Worm (Caenorhabditis elegans) whole organism, L3 larva: ENCODE measurements around the gene K12H6.2.

Source experiments
- R02D3.7 ChIP-seq: fragments of 150-350 bp; optimal IDR thresholded peaks from 2 replicates; lab custom pipeline; 2014; ENCODE audit warnings: missing biosample characterization, missing genetic modification characterization
- aly-2 ChIP-seq: fragments of 150-350 bp; optimal IDR thresholded peaks from 2 replicates; lab custom pipeline; 2014; ENCODE audit warnings: missing biosample characterization, missing genetic modification characterization
- ama-1 ChIP-seq: fragments of 150-350 bp; optimal IDR thresholded peaks from 2 replicates; lab custom pipeline; 2018
- ceh-28 ChIP-seq: fragments of 150-350 bp; optimal IDR thresholded peaks from 2 replicates; lab custom pipeline; 2014; ENCODE audit warnings: missing biosample characterization, missing genetic modification reagents, missing genetic modification characterization
- ceh-82 ChIP-seq: fragments of 150-350 bp; optimal IDR thresholded peaks from 2 replicates; lab custom pipeline; 2014; ENCODE audit warnings: missing biosample characterization, missing genetic modification characterization
- ceh-9 ChIP-seq: sonication (generic microtip); optimal IDR thresholded peaks from 2 replicates; lab custom pipeline; 2018; ENCODE audit warnings: missing biosample characterization, missing genetic modification characterization
- daf-12 ChIP-seq: fragments of 150-350 bp; optimal IDR thresholded peaks from 2 replicates; lab custom pipeline; 2014; ENCODE audit warnings: missing biosample characterization, missing genetic modification reagents, missing genetic modification characterization
- egl-27 ChIP-seq: sonication (generic microtip); optimal IDR thresholded peaks from 4 replicates; lab custom pipeline; 2017; ENCODE audit warnings: missing biosample characterization, missing genetic modification reagents, missing genetic modification characterization
- egl-5 ChIP-seq: fragments of 150-350 bp; optimal IDR thresholded peaks from 2 replicates; lab custom pipeline; 2017; ENCODE audit warnings: missing biosample characterization, missing genetic modification reagents, missing genetic modification characterization, inconsistent platforms
- elt-1 ChIP-seq: fragments of 150-350 bp; optimal IDR thresholded peaks from 2 replicates; lab custom pipeline; 2014; ENCODE audit warnings: missing biosample characterization, missing genetic modification characterization
- elt-2 ChIP-seq: sonication (generic microtip); optimal IDR thresholded peaks from 2 replicates; lab custom pipeline; 2016; ENCODE audit warnings: missing genetic modification reagents, mild to moderate bottlenecking, missing genetic modification characterization, missing compliant biosample characterization
- elt-3 ChIP-seq, 3 experiments: fragments of 150-350 bp in 1 of 3; sonication (generic microtip) in 2 of 3; optimal IDR thresholded peaks; 2 replicates in 2 of 3; 4 replicates in 1 of 3; lab custom pipeline; 2014 to 2017; ENCODE audit warnings: missing biosample characterization in 3 of 3, missing genetic modification characterization in 3 of 3
- eor-1 ChIP-seq, 2 experiments: fragments of 150-350 bp; optimal IDR thresholded peaks; 2 replicates each; lab custom pipeline; 2014 to 2018; ENCODE audit warnings: missing biosample characterization in 2 of 2, missing genetic modification characterization in 2 of 2
- fkh-10 ChIP-seq: sonication (generic microtip); optimal IDR thresholded peaks from 2 replicates; lab custom pipeline; 2017; ENCODE audit warnings: missing biosample characterization, missing genetic modification reagents, missing genetic modification characterization
- fkh-2 ChIP-seq: fragments of 150-350 bp; optimal IDR thresholded peaks from 2 replicates; lab custom pipeline; 2014; ENCODE audit warnings: missing biosample characterization, missing genetic modification reagents, missing genetic modification characterization
- hmg-11 ChIP-seq: sonication (generic microtip); optimal IDR thresholded peaks from 2 replicates; lab custom pipeline; 2016; ENCODE audit warnings: missing genetic modification characterization, missing compliant biosample characterization
- jun-1 ChIP-seq: fragments of 150-350 bp; optimal IDR thresholded peaks from 2 replicates; lab custom pipeline; 2014; ENCODE audit warnings: missing biosample characterization, missing genetic modification reagents, missing genetic modification characterization
- lin-15B ChIP-seq: fragments of 150-350 bp; optimal IDR thresholded peaks from 2 replicates; lab custom pipeline; 2014; ENCODE audit warnings: missing biosample characterization, missing genetic modification characterization
- lin-39 ChIP-seq: fragments of 150-350 bp; optimal IDR thresholded peaks from 2 replicates; lab custom pipeline; 2018; ENCODE audit warnings: missing biosample characterization, missing genetic modification reagents, missing genetic modification characterization
- mdl-1 ChIP-seq: fragments of 150-350 bp; optimal IDR thresholded peaks from 2 replicates; lab custom pipeline; 2014; ENCODE audit warnings: missing biosample characterization, missing genetic modification characterization
- nfya-1 ChIP-seq: sonication (generic microtip); optimal IDR thresholded peaks from 2 replicates; lab custom pipeline; 2017; ENCODE audit warnings: missing genetic modification characterization, mild to moderate bottlenecking, missing compliant biosample characterization, antibody characterized with exemption, moderate library complexity; ENCODE audit not compliant: insufficient read depth
- nhr-11 ChIP-seq: fragments of 150-350 bp; optimal IDR thresholded peaks from 2 replicates; lab custom pipeline; 2014; ENCODE audit warnings: missing biosample characterization, missing genetic modification characterization
- nhr-23 ChIP-seq: fragments of 150-350 bp; optimal IDR thresholded peaks from 2 replicates; lab custom pipeline; 2014; ENCODE audit warnings: missing biosample characterization, missing genetic modification reagents, missing genetic modification characterization
- nhr-237 ChIP-seq: fragments of 150-350 bp; optimal IDR thresholded peaks from 2 replicates; lab custom pipeline; 2014; ENCODE audit warnings: missing biosample characterization, missing genetic modification characterization
- nhr-25 ChIP-seq: sonication (generic microtip); optimal IDR thresholded peaks from 2 replicates; lab custom pipeline; 2017; ENCODE audit warnings: missing biosample characterization, missing genetic modification characterization
- nhr-28 ChIP-seq: fragments of 150-350 bp; optimal IDR thresholded peaks from 2 replicates; lab custom pipeline; 2014; ENCODE audit warnings: missing biosample characterization, missing genetic modification characterization
- nhr-43 ChIP-seq: sonication (generic microtip); optimal IDR thresholded peaks from 2 replicates; lab custom pipeline; 2016; ENCODE audit warnings: mild to moderate bottlenecking, missing genetic modification characterization, missing compliant biosample characterization; ENCODE audit not compliant: poor library complexity, severe bottlenecking
- nhr-67 ChIP-seq: fragments of 150-350 bp; optimal IDR thresholded peaks from 2 replicates; lab custom pipeline; 2014; ENCODE audit warnings: missing biosample characterization, missing genetic modification characterization
- nhr-76 ChIP-seq: fragments of 150-350 bp; sonication (generic microtip); optimal IDR thresholded peaks from 5 replicates; lab custom pipeline; 2014; ENCODE audit warnings: missing biosample characterization, missing genetic modification characterization
- pha-4 ChIP-seq: fragments of 150-350 bp; optimal IDR thresholded peaks from 2 replicates; lab custom pipeline; 2014; ENCODE audit warnings: missing biosample characterization, missing genetic modification reagents, missing genetic modification characterization
- pqm-1 ChIP-seq: fragments of 150-350 bp; optimal IDR thresholded peaks from 2 replicates; lab custom pipeline; 2017; ENCODE audit warnings: missing biosample characterization, missing genetic modification characterization, inconsistent platforms
- sea-2 ChIP-seq: fragments of 150-350 bp; sonication (generic microtip); optimal IDR thresholded peaks from 4 replicates; lab custom pipeline; 2014; ENCODE audit warnings: missing biosample characterization, missing genetic modification reagents, missing genetic modification characterization
- skn-1 ChIP-seq: fragments of 150-350 bp; optimal IDR thresholded peaks from 2 replicates; lab custom pipeline; 2014; ENCODE audit warnings: missing biosample characterization, missing genetic modification characterization
- snpc-4 ChIP-seq: fragments of 150-350 bp; optimal IDR thresholded peaks from 2 replicates; lab custom pipeline; 2014; ENCODE audit warnings: missing biosample characterization, missing genetic modification characterization
- tbx-2 ChIP-seq: sonication (generic microtip); optimal IDR thresholded peaks from 2 replicates; lab custom pipeline; 2016; ENCODE audit warnings: mild to moderate bottlenecking, missing genetic modification characterization, missing compliant biosample characterization
- unc-39 ChIP-seq: sonication (generic microtip); optimal IDR thresholded peaks from 4 replicates; lab custom pipeline; 2017; ENCODE audit warnings: missing biosample characterization, missing genetic modification characterization
- unc-62 ChIP-seq: fragments of 150-350 bp; sonication (generic microtip); optimal IDR thresholded peaks from 4 replicates; lab custom pipeline; 2014; ENCODE audit warnings: missing biosample characterization, missing genetic modification reagents, missing genetic modification characterization
- zag-1 ChIP-seq: fragments of 150-350 bp; optimal IDR thresholded peaks from 2 replicates; lab custom pipeline; 2014; ENCODE audit warnings: missing biosample characterization, missing genetic modification characterization
- ztf-11 ChIP-seq: fragments of 150-350 bp; optimal IDR thresholded peaks from 2 replicates; lab custom pipeline; 2014; ENCODE audit warnings: missing biosample characterization, missing genetic modification characterization
- ztf-4 ChIP-seq: fragments of 150-350 bp; optimal IDR thresholded peaks from 2 replicates; lab custom pipeline; 2014; ENCODE audit warnings: missing biosample characterization, missing genetic modification characterization

The K12H6.2 gene

ce11 chrII:2801764-2802163 is 13.6 kb downstream of the K12H6.2 start:
- TF ChIP-seq pqm-1: no peak

DNA sequence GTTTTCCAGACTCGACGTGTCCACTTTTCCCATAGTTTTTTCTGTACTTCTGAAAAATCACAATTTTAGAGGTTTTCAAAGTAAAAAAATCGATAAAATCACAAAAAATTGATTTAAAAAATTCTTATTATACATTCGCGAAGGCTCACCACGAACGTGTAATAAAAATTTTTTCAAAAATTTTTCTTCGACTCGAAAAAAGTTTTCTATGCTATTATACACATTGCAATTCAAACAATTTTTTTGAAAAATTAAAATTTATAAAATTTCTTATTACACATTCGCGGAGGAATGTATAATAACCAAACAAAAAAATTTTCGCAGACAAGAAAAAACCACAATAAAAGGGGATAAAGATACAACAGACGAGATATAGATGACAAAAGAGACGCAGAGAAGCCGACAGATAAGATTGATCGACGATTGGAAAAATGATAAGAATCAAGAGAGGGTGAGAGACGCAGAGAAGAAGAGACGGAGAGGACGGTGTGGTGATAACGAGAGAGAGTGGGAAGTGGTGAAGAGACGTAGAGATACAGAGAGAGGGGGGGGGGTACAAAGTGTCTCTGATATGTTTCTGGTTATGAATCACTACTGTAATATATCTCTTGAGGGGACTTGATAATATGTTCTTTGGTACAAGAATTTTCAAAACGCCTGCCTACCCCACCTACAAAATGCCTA is 14.7 kb downstream of the K12H6.2 start, which contains the start of gene nhr-119:
nhr-119 (minus strand) TSS at position 51 of the 684 bp plus-strand sequence.
- no peak for TF ChIP-seq mdl-1
- no peak for TF ChIP-seq nhr-28 (tag; lab: Kevin White, UChicago)
- no peak for TF ChIP-seq fkh-2 (tag; lab: Kevin White, UChicago)
- no peak for TF ChIP-seq daf-12 (tag; lab: Kevin White, UChicago)
- peak; percentile 11 for TF ChIP-seq unc-62
- no peak for TF ChIP-seq nhr-76 (tag; lab: Kevin White, UChicago)
- TF ChIP-seq tbx-2 (tag; lab: Kevin White, UChicago): no peak
- TF ChIP-seq eor-1 (tag; optimal IDR thresholded peaks at IDR 0.05; lab: Kevin White, UChicago): no peak
- TF ChIP-seq elt-1 (tag; lab: Kevin White, UChicago): peak; percentile 74
- peak; percentile 92 for TF ChIP-seq pqm-1
- TF ChIP-seq nhr-23 (tag; lab: Kevin White, UChicago): peak; percentile 92
- no peak for TF ChIP-seq fkh-10 (GFP tag; lab: Kevin White, UChicago)
- TF ChIP-seq nhr-11: peak; percentile 19
- peak; percentile 48 for TF ChIP-seq R02D3.7 (tag; lab: Kevin White, UChicago)
- peak; percentile 96 for TF ChIP-seq elt-2
- TF ChIP-seq skn-1: peak; percentile 20
- TF ChIP-seq nfya-1 (tag; lab: Kevin White, UChicago): peak; percentile 65
- peak; percentile 10 for TF ChIP-seq lin-15B (tag; lab: Kevin White, UChicago)
- TF ChIP-seq jun-1: peak; percentile 81
- no peak for TF ChIP-seq zag-1 (tag; lab: Kevin White, UChicago)
- peak; percentile 85 for TF ChIP-seq nhr-25
- TF ChIP-seq lin-39 (tag; lab: Kevin White, UChicago): no peak
- no peak for TF ChIP-seq nhr-237
- no peak for TF ChIP-seq unc-39 (tag; lab: Kevin White, UChicago)
- TF ChIP-seq ama-1 (lab: Kevin White, UChicago): no peak
- TF ChIP-seq ztf-11 (tag; lab: Kevin White, UChicago): no peak
- peak; percentile 31 for TF ChIP-seq pha-4 (tag; lab: Kevin White, UChicago)
- peak; percentile 90 for TF ChIP-seq ceh-28 (tag; lab: Kevin White, UChicago)
- no peak for TF ChIP-seq snpc-4
- TF ChIP-seq ceh-9 (tag; lab: Kevin White, UChicago): no peak
- no peak for TF ChIP-seq ztf-4
- peak; percentile 93 for TF ChIP-seq nhr-43
- peak in 2 of 3 experiments; percentile 74 to 92 for TF ChIP-seq elt-3 (tag; optimal IDR thresholded peaks at IDR 0.05; lab: Kevin White, UChicago)

DNA sequence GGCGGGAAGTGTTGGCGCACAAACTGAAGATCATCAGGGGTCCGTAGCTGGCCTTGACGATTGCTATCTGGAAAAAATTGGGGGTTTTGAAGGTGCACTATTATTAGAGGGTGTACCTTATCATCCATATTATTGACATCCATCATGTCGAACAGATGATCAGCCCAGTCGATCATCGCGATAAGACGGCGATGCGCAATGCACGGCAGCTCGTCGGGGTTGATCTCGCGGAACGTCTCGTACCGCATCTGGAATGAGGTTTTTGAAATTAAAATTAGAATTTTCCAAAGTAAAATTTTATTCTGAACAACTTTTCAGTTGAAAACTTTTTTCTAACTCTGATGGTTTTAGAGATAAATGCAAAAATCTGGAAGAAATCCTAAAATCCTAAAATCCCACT is 17.4 kb downstream of the K12H6.2 start:
- TF ChIP-seq nhr-67 (tag; lab: Kevin White, UChicago) (no peak), egl-27 (tag; lab: Kevin White, UChicago) (no peak), nfya-1 (tag; lab: Kevin White, UChicago) (no peak), ztf-11 (tag; lab: Kevin White, UChicago) (no peak)
- TF ChIP-seq, all 47 proteins: peak for 0

ce11 chrII:2796431-2796830 is 18.9 kb downstream of the K12H6.2 start:
- TF ChIP-seq mdl-1 (no peak), fkh-2 (tag; lab: Kevin White, UChicago) (no peak), elt-3 (tag; optimal IDR thresholded peaks at IDR 0.05; lab: Kevin White, UChicago) (no peak), hmg-11 (no peak), ceh-82 (no peak), nhr-23 (tag; lab: Kevin White, UChicago) (no peak), nhr-11 (no peak), sea-2 (no peak), egl-5 (no peak), lin-15B (tag; lab: Kevin White, UChicago) (no peak), nhr-28 (tag; lab: Kevin White, UChicago) (no peak), aly-2 (tag; lab: Kevin White, UChicago) (no peak), pha-4 (tag; lab: Kevin White, UChicago) (no peak), zag-1 (tag; lab: Kevin White, UChicago) (no peak), daf-12 (tag; lab: Kevin White, UChicago) (no peak), unc-62 (no peak), R02D3.7 (tag; lab: Kevin White, UChicago) (no peak)
- TF ChIP-seq, all 47 proteins: peak for 0
